Worm (Caenorhabditis elegans): ENCODE results near the gene zyg-8.

DNA sequence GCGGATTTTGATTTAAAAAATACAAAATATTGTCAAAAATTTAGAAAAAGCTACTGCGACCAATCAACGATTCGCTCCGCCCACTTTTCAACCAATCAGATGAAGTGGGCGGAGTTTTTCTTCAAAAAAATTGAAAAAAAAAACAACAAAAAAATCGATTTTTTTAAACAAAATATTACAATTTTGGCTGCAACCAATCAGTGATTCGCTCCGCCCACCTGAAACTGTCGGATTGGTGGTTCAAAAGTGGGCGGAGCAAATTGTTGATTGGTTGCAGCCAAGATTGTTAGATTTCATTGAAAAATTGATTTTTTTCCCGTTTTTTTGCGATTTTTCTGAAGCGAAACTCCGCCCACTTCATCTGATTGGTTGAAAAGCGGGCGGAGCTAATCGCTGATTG lies 28.3 kb upstream of the zyg-8 start:
- TF ChIP-seq R02D3.7 (tag; optimal IDR thresholded peaks at IDR 0.05) (no peak), zag-1 (tag; optimal IDR thresholded peaks at IDR 0.05) (no peak), unc-39 (tag; optimal IDR thresholded peaks at IDR 0.05) (no peak), snpc-4 (tag; optimal IDR thresholded peaks at IDR 0.05) (no peak), nhr-25 (tag; optimal IDR thresholded peaks at IDR 0.05; ENCODE audit: borderline replicate concordance, insufficient read depth) (no peak), ama-1 (optimal IDR thresholded peaks at IDR 0.05) (no peak), ceh-82 (tag; optimal IDR thresholded peaks at IDR 0.05) (no peak), daf-16 (GFP tag; optimal IDR thresholded peaks at IDR 0.05) (no peak), daf-16 (tag; optimal IDR thresholded peaks at IDR 0.05) (no peak), pha-4 (GFP tag; IDR thresholded peaks at IDR 0.05) (no peak), pha-4 (tag; optimal IDR thresholded peaks at IDR 0.05) (no peak), attf-4 (tag; optimal IDR thresholded peaks at IDR 0.05) (no peak), aly-2 (tag; optimal IDR thresholded peaks at IDR 0.05) (no peak), mdt-29 (GFP tag; IDR thresholded peaks at IDR 0.05) (no peak), Y75B8A.6 (GFP tag; IDR thresholded peaks at IDR 0.05) (no peak)
